Fruit fly (Drosophila melanogaster) whole organism, embryonic: ENCODE measurements around the gene CG10301.

ENCODE experiments used
- B-H1 ChIP-seq: fragments of 200-800 bp; sonication (Bioruptor generic); IDR thresholded peaks from 3 replicates; pipeline ENCODE4 v1.3.6; 2022; ENCODE audit warnings: missing biosample characterization, missing genetic modification characterization
- CG10267 ChIP-seq: fragments of 200-800 bp; sonication (Bioruptor generic); optimal IDR thresholded peaks from 2 replicates; lab custom pipeline; 2018; ENCODE audit warnings: missing biosample characterization, mild to moderate bottlenecking, missing genetic modification characterization, moderate library complexity
- CG10274 ChIP-seq: fragments of 200-800 bp; sonication (Bioruptor generic); optimal IDR thresholded peaks from 3 replicates; lab custom pipeline; 2017; ENCODE audit warnings: missing biosample characterization, mild to moderate bottlenecking, missing genetic modification characterization
- CG10565 ChIP-seq: fragments of 200-800 bp; sonication (Bioruptor generic); optimal IDR thresholded peaks from 3 replicates; lab custom pipeline; 2016; ENCODE audit warnings: missing biosample characterization, mild to moderate bottlenecking, missing genetic modification characterization
- CG10654 ChIP-seq: fragments of 200-800 bp; sonication (Bioruptor generic); optimal IDR thresholded peaks from 2 replicates; lab custom pipeline; 2016; ENCODE audit warnings: missing biosample characterization, missing genetic modification characterization
- CG11456 ChIP-seq: fragments of 200-800 bp; sonication (Bioruptor generic); IDR thresholded peaks from 3 replicates; pipeline ENCODE4 v1.3.6; 2022; ENCODE audit warnings: missing biosample characterization, missing genetic modification characterization
- CG13287 ChIP-seq: fragments of 200-800 bp; sonication (Bioruptor generic); IDR thresholded peaks from 2 replicates; pipeline ENCODE4 v1.3.6; 2022; ENCODE audit warnings: missing biosample characterization, missing genetic modification characterization; ENCODE audit not compliant: partially characterized antibody
- CG13296 ChIP-seq: fragments of 200-800 bp; sonication (Bioruptor generic); optimal IDR thresholded peaks from 3 replicates; lab custom pipeline; 2018; ENCODE audit warnings: missing biosample characterization, mild to moderate bottlenecking, missing genetic modification characterization
- CG13424 ChIP-seq: fragments of 200-800 bp; sonication (Bioruptor generic); optimal IDR thresholded peaks from 2 replicates; lab custom pipeline; 2019; ENCODE audit warnings: missing biosample characterization, mild to moderate bottlenecking, missing genetic modification characterization, moderate library complexity
- CG15269 ChIP-seq: fragments of 200-800 bp; sonication (Bioruptor generic); optimal IDR thresholded peaks from 2 replicates; lab custom pipeline; 2018; ENCODE audit warnings: missing biosample characterization, mild to moderate bottlenecking, missing genetic modification characterization, moderate library complexity
- CG1603 ChIP-seq: fragments of 200-800 bp; sonication (Bioruptor generic); optimal IDR thresholded peaks from 2 replicates; lab custom pipeline; 2019; ENCODE audit warnings: missing biosample characterization, mild to moderate bottlenecking, missing genetic modification characterization, moderate library complexity
- CG2199 ChIP-seq: fragments of 200-800 bp; sonication (Bioruptor generic); IDR thresholded peaks from 3 replicates; pipeline ENCODE4 v1.3.6; 2022; ENCODE audit warnings: missing biosample characterization, missing genetic modification characterization
- CG31224 ChIP-seq: fragments of 200-800 bp; sonication (Bioruptor generic); IDR thresholded peaks from 2 replicates; pipeline ENCODE4 v1.3.6; 2022; ENCODE audit warnings: missing biosample characterization, missing genetic modification characterization
- CG3407 ChIP-seq: fragments of 200-800 bp; sonication (Bioruptor generic); optimal IDR thresholded peaks from 2 replicates; lab custom pipeline; 2018; ENCODE audit warnings: missing biosample characterization, mild to moderate bottlenecking, missing genetic modification characterization
- CG4707 ChIP-seq: fragments of 200-800 bp; sonication (Bioruptor generic); optimal IDR thresholded peaks from 2 replicates; lab custom pipeline; 2018; ENCODE audit warnings: missing biosample characterization, mild to moderate bottlenecking, missing genetic modification characterization, moderate library complexity
- CG6854 ChIP-seq: fragments of 200-800 bp; sonication (Bioruptor generic); optimal IDR thresholded peaks from 3 replicates; lab custom pipeline; 2017; ENCODE audit warnings: missing biosample characterization, mild to moderate bottlenecking, missing genetic modification characterization
- CG7372 ChIP-seq: fragments of 200-800 bp; sonication (Bioruptor generic); IDR thresholded peaks from 2 replicates; pipeline ENCODE4 v1.3.6; 2022; ENCODE audit warnings: missing biosample characterization, missing genetic modification characterization
- CTCF ChIP-seq: fragments of 200-800 bp; sonication (Bioruptor generic); optimal IDR thresholded peaks from 2 replicates; lab custom pipeline; 2017; ENCODE audit warnings: missing biosample characterization, mild to moderate bottlenecking, missing genetic modification characterization, moderate library complexity
- Camta ChIP-seq: fragments of 200-800 bp; sonication (Bioruptor generic); optimal IDR thresholded peaks from 2 replicates; lab custom pipeline; 2016; ENCODE audit warnings: missing biosample characterization, missing genetic modification characterization
- D ChIP-seq, 2 experiments: fragments of 200-800 bp in 1 of 2; fragments of >200 bp in 1 of 2; sonication (Bioruptor generic) in 1 of 2; optimal IDR thresholded peaks; 2 replicates in 1 of 2; 3 replicates in 1 of 2; lab custom pipeline; 2017; ENCODE audit warnings: mild to moderate bottlenecking in 1 of 2, missing biosample characterization in 1 of 2, missing genetic modification characterization in 1 of 2, missing genetic modification reagents in 1 of 2
- Dbx ChIP-seq: fragments of 200-800 bp; sonication (Bioruptor generic); IDR thresholded peaks from 3 replicates; pipeline ENCODE4 v1.3.6; 2022; ENCODE audit warnings: missing biosample characterization, missing genetic modification characterization
- H15 ChIP-seq: fragments of 200-800 bp; sonication (Bioruptor generic); IDR thresholded peaks from 3 replicates; pipeline ENCODE4 v1.3.6; 2022; ENCODE audit warnings: missing biosample characterization, missing genetic modification characterization
- HHEX ChIP-seq: fragments of 200-800 bp; sonication (Bioruptor generic); optimal IDR thresholded peaks from 3 replicates; lab custom pipeline; 2017; ENCODE audit warnings: missing biosample characterization, mild to moderate bottlenecking, missing genetic modification characterization, missing genetic modification reagents
- Hr51 ChIP-seq, 2 experiments: fragments of 200-800 bp; sonication (Bioruptor generic); optimal IDR thresholded peaks; 2 replicates in 1 of 2; 3 replicates in 1 of 2; lab custom pipeline; 2016 to 2018; ENCODE audit warnings: missing biosample characterization in 2 of 2, missing genetic modification characterization in 2 of 2, mild to moderate bottlenecking in 1 of 2, moderate library complexity in 1 of 2
- Jarid2 ChIP-seq: fragments of 200-800 bp; sonication (Bioruptor generic); optimal IDR thresholded peaks from 3 replicates; lab custom pipeline; 2017; ENCODE audit warnings: mild to moderate bottlenecking, missing biosample characterization, missing genetic modification reagents, missing genetic modification characterization
- Nf-YB ChIP-seq: fragments of 200-800 bp; sonication (Bioruptor generic); optimal IDR thresholded peaks from 3 replicates; lab custom pipeline; 2019; ENCODE audit warnings: missing biosample characterization, mild to moderate bottlenecking, missing genetic modification characterization, moderate library complexity
- Xrp1 ChIP-seq: fragments of 200-800 bp; sonication (Bioruptor generic); IDR thresholded peaks from 2 replicates; pipeline ENCODE4 v1.3.6; 2022; ENCODE audit warnings: missing biosample characterization, missing genetic modification characterization
- cas ChIP-seq: fragments of 200-800 bp; sonication (Bioruptor generic); IDR thresholded peaks from 2 replicates; pipeline ENCODE4 v1.3.6; 2022; ENCODE audit warnings: missing biosample characterization, missing genetic modification characterization
- caup ChIP-seq: fragments of 200-800 bp; sonication (Bioruptor generic); optimal IDR thresholded peaks from 3 replicates; lab custom pipeline; 2017; ENCODE audit warnings: missing biosample characterization, mild to moderate bottlenecking, missing genetic modification characterization, moderate library complexity; ENCODE audit not compliant: severe bottlenecking
- chif ChIP-seq, 2 experiments: fragments of 200-800 bp; sonication (Bioruptor generic); optimal IDR thresholded peaks; 3 replicates each; lab custom pipeline; 2016; ENCODE audit warnings: missing biosample characterization in 2 of 2, missing genetic modification characterization in 2 of 2
- chinmo ChIP-seq: fragments of 200-800 bp; sonication (Bioruptor generic); IDR thresholded peaks from 4 replicates; pipeline ENCODE4 v1.3.6; 2022; ENCODE audit warnings: missing biosample characterization, missing genetic modification characterization; ENCODE audit not compliant: partially characterized antibody
- ems ChIP-seq: fragments of 200-800 bp; sonication (Bioruptor generic); optimal IDR thresholded peaks from 3 replicates; lab custom pipeline; 2016; ENCODE audit warnings: missing biosample characterization, missing genetic modification characterization
- fd64A ChIP-seq: fragments of 200-800 bp; sonication (Bioruptor generic); optimal IDR thresholded peaks from 3 replicates; lab custom pipeline; 2018; ENCODE audit warnings: missing biosample characterization, mild to moderate bottlenecking, missing genetic modification characterization
- fru ChIP-seq: fragments of >200 bp; optimal IDR thresholded peaks from 2 replicates; lab custom pipeline; 2017
- ftz-f1 ChIP-seq: fragments of 200-800 bp; sonication (Bioruptor generic); optimal IDR thresholded peaks from 2 replicates; lab custom pipeline; 2016; ENCODE audit warnings: missing biosample characterization, missing genetic modification characterization
- gcm ChIP-seq: fragments of 200-800 bp; sonication (Bioruptor generic); optimal IDR thresholded peaks from 2 replicates; lab custom pipeline; 2019; ENCODE audit warnings: missing biosample characterization, mild to moderate bottlenecking, missing genetic modification characterization, moderate library complexity
- gcm2 ChIP-seq: fragments of 200-800 bp; sonication (Bioruptor generic); optimal IDR thresholded peaks from 2 replicates; lab custom pipeline; 2016; ENCODE audit warnings: missing biosample characterization, missing genetic modification characterization
- gsb-n ChIP-seq: fragments of 200-800 bp; sonication (Bioruptor generic); optimal IDR thresholded peaks from 3 replicates; lab custom pipeline; 2018; ENCODE audit warnings: missing biosample characterization, mild to moderate bottlenecking, missing genetic modification characterization
- gt ChIP-seq: fragments of 200-800 bp; sonication (Bioruptor generic); IDR thresholded peaks from 2 replicates; pipeline ENCODE4 v1.3.6; 2022; ENCODE audit warnings: missing biosample characterization, missing genetic modification characterization
- ham ChIP-seq: fragments of 200-800 bp; sonication (Bioruptor generic); IDR thresholded peaks from 2 replicates; pipeline ENCODE4 v1.3.6; 2022; ENCODE audit warnings: missing biosample characterization, missing genetic modification characterization
- lmd ChIP-seq: fragments of 200-800 bp; sonication (Bioruptor generic); IDR thresholded peaks from 2 replicates; pipeline ENCODE4 v1.3.6; 2022; ENCODE audit warnings: missing biosample characterization, missing genetic modification characterization
- lola ChIP-seq, 3 experiments: fragments of >200 bp in 2 of 3; fragments of 200-800 bp in 1 of 3; sonication (Bioruptor generic) in 1 of 3; optimal IDR thresholded peaks; 2 replicates each; lab custom pipeline; 2017 to 2019; ENCODE audit warnings: missing biosample characterization in 3 of 3, missing genetic modification characterization in 3 of 3, mild to moderate bottlenecking in 1 of 3, moderate library complexity in 1 of 3
- nerfin-1 ChIP-seq: fragments of 200-800 bp; sonication (Bioruptor generic); optimal IDR thresholded peaks from 3 replicates; lab custom pipeline; 2019; ENCODE audit warnings: missing biosample characterization, mild to moderate bottlenecking, missing genetic modification characterization, moderate library complexity
- pum ChIP-seq: fragments of 200-800 bp; sonication (Bioruptor generic); optimal IDR thresholded peaks from 2 replicates; lab custom pipeline; 2016; ENCODE audit warnings: missing biosample characterization, missing genetic modification characterization
- row ChIP-seq: fragments of 200-800 bp; sonication (Bioruptor generic); IDR thresholded peaks from 3 replicates; pipeline ENCODE4 v1.3.6; 2022; ENCODE audit warnings: missing biosample characterization, missing genetic modification characterization
- sd ChIP-seq: fragments of 200-800 bp; sonication (Bioruptor generic); optimal IDR thresholded peaks from 3 replicates; lab custom pipeline; 2018; ENCODE audit warnings: missing biosample characterization, mild to moderate bottlenecking, missing genetic modification characterization, moderate library complexity
- sim ChIP-seq: fragments of 200-800 bp; sonication (Bioruptor generic); IDR thresholded peaks from 2 replicates; pipeline ENCODE4 v1.3.6; 2022; ENCODE audit warnings: missing biosample characterization, missing genetic modification characterization
- sna ChIP-seq: fragments of 200-800 bp; sonication (Bioruptor generic); IDR thresholded peaks from 2 replicates; pipeline ENCODE4 v1.3.6; 2022; ENCODE audit warnings: missing biosample characterization, missing genetic modification characterization; ENCODE audit not compliant: partially characterized antibody
- ssp ChIP-seq: fragments of 200-800 bp; sonication (Bioruptor generic); IDR thresholded peaks from 2 replicates; pipeline ENCODE4 v1.3.6; 2022; ENCODE audit warnings: missing biosample characterization, missing genetic modification characterization
- sug ChIP-seq: fragments of 200-800 bp; optimal IDR thresholded peaks from 2 replicates; lab custom pipeline; 2019; ENCODE audit warnings: missing biosample characterization, mild to moderate bottlenecking, missing genetic modification characterization, moderate library complexity
- vfl ChIP-seq: fragments of 200-800 bp; sonication (Bioruptor generic); optimal IDR thresholded peaks from 2 replicates; lab custom pipeline; 2016; ENCODE audit warnings: missing biosample characterization, missing genetic modification characterization

CG10301 gene

DNA sequence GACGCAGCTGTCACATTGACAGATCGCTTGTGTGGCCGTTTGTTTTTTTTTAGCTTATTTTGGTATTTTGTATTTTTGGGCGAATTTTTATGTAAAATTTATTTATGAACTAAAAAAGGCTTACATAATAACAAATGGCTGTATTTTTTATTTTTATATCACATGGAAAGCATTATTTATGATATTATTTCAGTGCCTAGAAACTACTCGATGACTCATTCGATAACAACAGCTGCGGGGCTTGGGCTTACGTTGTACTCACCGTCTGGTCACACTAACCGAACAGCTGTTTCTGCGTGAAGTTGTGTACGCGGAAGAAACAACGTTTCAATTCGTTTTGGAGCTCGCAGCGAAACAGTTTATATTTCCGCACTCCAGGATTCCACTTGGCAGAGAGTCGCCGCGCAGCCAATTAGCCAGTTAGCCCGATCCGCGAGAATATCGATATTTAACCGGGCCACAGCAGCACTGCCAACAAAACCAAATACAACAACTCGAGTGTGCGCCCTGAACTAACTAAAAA lies 23.1 kb downstream of the CG10301 start, which contains the start of the genes Hmgcr and Rpn9 (continued):
- TF ChIP-seq fru (lab: Kevin White, UChicago) (no peak), chinmo (GFP tag; lab: Robert Waterston, UW) (no peak), CG15269 (tag; lab: Kevin White, UChicago) (peak; percentile 16), CG10654 (GFP tag; lab: Kevin White, UChicago) (no peak), CG13296 (peak; percentile 18), sim (GFP tag; lab: Robert Waterston, UW) (no peak), vfl (GFP tag; lab: Kevin White, UChicago) (no peak), gsb-n (tag; lab: Kevin White, UChicago) (peak; percentile 49), pum (GFP tag; lab: Kevin White, UChicago) (no peak), gt (GFP tag; lab: Robert Waterston, UW) (no peak), CG31224 (GFP tag; lab: Robert Waterston, UW) (no peak), CG10267 (tag; lab: Kevin White, UChicago) (peak; percentile 68), CG13424 (peak; percentile 28), cas (no peak), Hr51 (GFP tag; optimal IDR thresholded peaks at IDR 0.05; lab: Kevin White, UChicago) (peak in 1 of 2 experiments; percentile 11), Xrp1 (GFP tag; lab: Robert Waterston, UW) (no peak), caup (GFP tag; lab: Kevin White, UChicago) (no peak), CG3407 (GFP tag; lab: Kevin White, UChicago) (no peak), CG4707 (GFP tag; lab: Kevin White, UChicago) (no peak), lmd (no peak), nerfin-1 (tag; lab: Kevin White, UChicago) (peak; percentile 35), Dbx (no peak), Nf-YB (peak; percentile 27), B-H1 (GFP tag; lab: Robert Waterston, UW) (no peak), CG11456 (GFP tag; lab: Robert Waterston, UW) (no peak), Jarid2 (GFP tag; lab: Kevin White, UChicago) (peak; percentile 86), chif (GFP tag; optimal IDR thresholded peaks at IDR 0.05; lab: Kevin White, UChicago) (no peak), sd (tag; lab: Kevin White, UChicago) (no peak), sna (no peak), CG7372 (GFP tag; lab: Robert Waterston, UW) (no peak), D (optimal IDR thresholded peaks at IDR 0.05; lab: Kevin White, UChicago) (no peak), D (GFP tag; optimal IDR thresholded peaks at IDR 0.05; lab: Kevin White, UChicago) (no peak), H15 (no peak), ems (GFP tag; lab: Kevin White, UChicago) (no peak), CG6854 (GFP tag; lab: Kevin White, UChicago) (no peak), CG13287 (peak; percentile 57; the same call in 1 of the 2 replicates), ftz-f1 (GFP tag; lab: Kevin White, UChicago) (no peak), CG2199 (GFP tag; lab: Robert Waterston, UW) (no peak), lola (GFP tag; optimal IDR thresholded peaks at IDR 0.05; lab: Kevin White, UChicago) (no peak), sug (tag; lab: Kevin White, UChicago) (peak; percentile 33), CTCF (GFP tag; lab: Kevin White, UChicago) (peak; percentile 58), CG10274 (GFP tag; lab: Kevin White, UChicago) (no peak), gcm2 (GFP tag; lab: Kevin White, UChicago) (no peak), ham (no peak), ssp (no peak), gcm (GFP tag; lab: Kevin White, UChicago) (peak; percentile 30), Camta (GFP tag; lab: Kevin White, UChicago) (peak; percentile 21), CG10565 (no peak), fd64A (GFP tag; lab: Kevin White, UChicago) (no peak), CG1603 (peak; percentile 58), row (GFP tag; lab: Robert Waterston, UW) (0 out of 3 replicates have a peak, but pooled peaks have one; percentile 17), HHEX (no peak)
